Fruit fly (Drosophila melanogaster): ENCODE data around the gene Cpsf6.

DNA sequence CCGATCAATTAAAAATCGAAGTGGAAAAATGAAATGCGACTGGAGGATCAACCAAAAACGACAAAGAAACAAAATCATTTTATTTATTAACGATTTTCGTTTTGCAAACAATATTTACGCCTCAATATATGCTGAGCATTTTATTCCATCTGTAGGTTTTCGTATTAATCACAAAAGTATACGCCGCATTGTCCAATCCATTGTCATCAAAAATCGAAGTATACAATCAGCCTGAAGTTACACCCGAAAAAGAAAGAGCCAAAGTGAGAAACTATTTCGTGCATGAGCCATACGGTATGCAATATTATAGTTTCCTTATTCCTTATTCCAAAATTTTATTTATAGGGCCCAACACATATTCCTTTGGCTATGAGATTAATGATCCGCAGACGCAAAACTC lies 13.7 kb upstream of the Cpsf6 start:
- peak; percentile 96 for TF ChIP-seq Myc (optimal IDR thresholded peaks at IDR 0.05)
- no peak for TF ChIP-seq GATAd (GFP tag; optimal IDR thresholded peaks at IDR 0.05)
